Fruit fly (Drosophila melanogaster): ENCODE data around the gene HDAC11.

dm6 chr3R:24890919-24891318, 34.9 kb upstream of the HDAC11 start:
- TF ChIP-seq Dif (GFP tag; optimal IDR thresholded peaks at IDR 0.05; ENCODE audit: partially characterized antibody) (no peak), HLH106 (tag; optimal IDR thresholded peaks at IDR 0.05) (no peak), sage (GFP tag; optimal IDR thresholded peaks at IDR 0.05) (no peak), OdsH (GFP tag; optimal IDR thresholded peaks at IDR 0.05) (no peak), lola (GFP tag; optimal IDR thresholded peaks at IDR 0.05) (no peak), Abd-B (GFP tag; optimal IDR thresholded peaks at IDR 0.05) (no peak), Jra (GFP tag; optimal IDR thresholded peaks at IDR 0.05) (no peak), pan (optimal IDR thresholded peaks at IDR 0.05) (no peak)

Data from whole organism, wandering third instar larva.